Fruit fly (Drosophila melanogaster) whole organism, embryonic: ENCODE measurements around the gene CG11309.
A peak's percentile ranks its signal among the peaks of the same experiment; 100 is the strongest.

Experiments
- Atf6 ChIP-seq: fragments of 200-800 bp; sonication (Bioruptor generic); IDR thresholded peaks from 2 replicates; pipeline ENCODE4 v1.3.6; 2022; ENCODE audit warnings: missing biosample characterization, missing genetic modification characterization
- B-H1 ChIP-seq: fragments of 200-800 bp; sonication (Bioruptor generic); IDR thresholded peaks from 3 replicates; pipeline ENCODE4 v1.3.6; 2022; ENCODE audit warnings: missing biosample characterization, missing genetic modification characterization
- CG18599 ChIP-seq: fragments of 200-800 bp; sonication (Bioruptor generic); optimal IDR thresholded peaks from 3 replicates; lab custom pipeline; 2017; ENCODE audit warnings: missing biosample characterization, missing genetic modification characterization, mild to moderate bottlenecking, moderate library complexity, missing genetic modification reagents
- CG18764 ChIP-seq: fragments of 200-800 bp; sonication (Bioruptor generic); optimal IDR thresholded peaks from 3 replicates; lab custom pipeline; 2016; ENCODE audit warnings: missing biosample characterization, missing genetic modification characterization
- CG2129 ChIP-seq: fragments of 200-800 bp; sonication (Bioruptor generic); IDR thresholded peaks from 2 replicates; pipeline ENCODE4 v1.3.6; 2022; ENCODE audit warnings: missing biosample characterization, missing genetic modification characterization; ENCODE audit not compliant: partially characterized antibody
- CG2712 ChIP-seq: fragments of 200-800 bp; optimal IDR thresholded peaks from 3 replicates; lab custom pipeline; 2019; ENCODE audit warnings: missing biosample characterization, mild to moderate bottlenecking, missing genetic modification characterization, moderate library complexity
- CG3163 ChIP-seq: fragments of 200-800 bp; sonication (Bioruptor generic); optimal IDR thresholded peaks from 3 replicates; lab custom pipeline; 2016; ENCODE audit warnings: missing biosample characterization, missing genetic modification characterization
- CG33213 ChIP-seq: fragments of 200-800 bp; sonication (Bioruptor generic); optimal IDR thresholded peaks from 3 replicates; lab custom pipeline; 2016; ENCODE audit warnings: missing biosample characterization, missing genetic modification characterization
- CG34422 ChIP-seq: fragments of 200-800 bp; sonication (Bioruptor generic); IDR thresholded peaks from 3 replicates; pipeline ENCODE4 v1.3.6; 2022; ENCODE audit warnings: missing biosample characterization, missing genetic modification characterization
- CG7839 ChIP-seq: fragments of 200-800 bp; sonication (Bioruptor generic); optimal IDR thresholded peaks from 3 replicates; lab custom pipeline; 2018; ENCODE audit warnings: missing biosample characterization, mild to moderate bottlenecking, missing genetic modification characterization, moderate library complexity
- CG9932 ChIP-seq: fragments of 200-800 bp; sonication (Bioruptor generic); IDR thresholded peaks from 2 replicates; pipeline ENCODE4 v1.3.6; 2022; ENCODE audit warnings: missing biosample characterization, missing genetic modification characterization
- CTCF ChIP-seq: fragments of 200-800 bp; sonication (Bioruptor generic); optimal IDR thresholded peaks from 2 replicates; lab custom pipeline; 2017; ENCODE audit warnings: missing biosample characterization, mild to moderate bottlenecking, missing genetic modification characterization, moderate library complexity
- Dad ChIP-seq: fragments of 200-800 bp; sonication (Bioruptor generic); optimal IDR thresholded peaks from 3 replicates; lab custom pipeline; 2016; ENCODE audit warnings: missing biosample characterization, missing genetic modification characterization
- H2.0 ChIP-seq: fragments of 200-800 bp; sonication (Bioruptor generic); IDR thresholded peaks from 2 replicates; pipeline ENCODE4 v1.3.6; 2022; ENCODE audit warnings: missing biosample characterization, missing genetic modification characterization
- Max ChIP-seq: fragments of 200-800 bp; sonication (Bioruptor generic); optimal IDR thresholded peaks from 2 replicates; lab custom pipeline; 2016; ENCODE audit warnings: missing biosample characterization, mild to moderate bottlenecking, missing genetic modification characterization
- Myb ChIP-seq: fragments of 200-800 bp; sonication (Bioruptor generic); optimal IDR thresholded peaks from 2 replicates; lab custom pipeline; 2016; ENCODE audit warnings: missing biosample characterization, missing genetic modification characterization
- NC2α ChIP-seq: fragments of 200-800 bp; sonication (Bioruptor generic); optimal IDR thresholded peaks from 2 replicates; lab custom pipeline; 2016; ENCODE audit warnings: missing biosample characterization, missing genetic modification characterization
- Scr ChIP-seq: fragments of 200-800 bp; sonication (Bioruptor generic); IDR thresholded peaks from 2 replicates; pipeline ENCODE4 v1.3.6; 2022; ENCODE audit warnings: missing biosample characterization, missing genetic modification characterization; ENCODE audit not compliant: partially characterized antibody
- Sin3A ChIP-seq: fragments of >200 bp; optimal IDR thresholded peaks from 2 replicates; lab custom pipeline; 2018
- Sox102F ChIP-seq: fragments of 200-800 bp; sonication (Bioruptor generic); optimal IDR thresholded peaks from 2 replicates; lab custom pipeline; 2018; ENCODE audit warnings: missing biosample characterization, mild to moderate bottlenecking, missing genetic modification characterization, moderate library complexity
- Sry-δ ChIP-seq: fragments of 200-800 bp; sonication (Bioruptor generic); optimal IDR thresholded peaks from 2 replicates; lab custom pipeline; 2016; ENCODE audit warnings: missing biosample characterization, missing genetic modification characterization
- Ssrp ChIP-seq: fragments of 200-800 bp; sonication (Bioruptor generic); optimal IDR thresholded peaks from 2 replicates; lab custom pipeline; 2018; ENCODE audit warnings: missing biosample characterization, mild to moderate bottlenecking, missing genetic modification characterization, moderate library complexity
- Trl ChIP-seq, 3 experiments: fragments of >200 bp in 2 of 3; fragments of 200-800 bp in 1 of 3; sonication (Bioruptor generic) in 1 of 3; optimal IDR thresholded peaks; 2 replicates in 1 of 3; 3 replicates in 2 of 3; lab custom pipeline; 2016 to 2017; ENCODE audit warnings: missing biosample characterization in 1 of 3, missing genetic modification characterization in 1 of 3
- Vsx1 ChIP-seq: fragments of 200-800 bp; sonication (Bioruptor generic); optimal IDR thresholded peaks from 2 replicates; lab custom pipeline; 2017; ENCODE audit warnings: missing biosample characterization, mild to moderate bottlenecking, missing genetic modification characterization, missing genetic modification reagents
- abd-A ChIP-seq: fragments of 200-800 bp; sonication (Bioruptor generic); optimal IDR thresholded peaks from 3 replicates; lab custom pipeline; 2019; ENCODE audit warnings: missing biosample characterization, mild to moderate bottlenecking, missing genetic modification characterization, moderate library complexity
- amos ChIP-seq: fragments of 200-800 bp; sonication (Bioruptor generic); IDR thresholded peaks from 2 replicates; pipeline ENCODE4 v1.3.6; 2022; ENCODE audit warnings: missing biosample characterization, missing genetic modification characterization; ENCODE audit not compliant: partially characterized antibody
- bab2 ChIP-seq: fragments of 200-800 bp; sonication (Bioruptor generic); optimal IDR thresholded peaks from 2 replicates; lab custom pipeline; 2016; ENCODE audit warnings: missing biosample characterization, missing genetic modification characterization
- chinmo ChIP-seq: fragments of 200-800 bp; sonication (Bioruptor generic); IDR thresholded peaks from 4 replicates; pipeline ENCODE4 v1.3.6; 2022; ENCODE audit warnings: missing biosample characterization, missing genetic modification characterization; ENCODE audit not compliant: partially characterized antibody
- da ChIP-seq: fragments of 200-800 bp; sonication (Bioruptor generic); optimal IDR thresholded peaks from 2 replicates; lab custom pipeline; 2016; ENCODE audit warnings: missing biosample characterization, missing genetic modification characterization
- gro ChIP-seq: fragments of 200-800 bp; sonication (Bioruptor generic); optimal IDR thresholded peaks from 2 replicates; lab custom pipeline; 2016; ENCODE audit warnings: missing biosample characterization, missing genetic modification characterization
- hbn ChIP-seq: fragments of 200-800 bp; sonication (Bioruptor generic); IDR thresholded peaks from 2 replicates; pipeline ENCODE4 v1.3.6; 2022; ENCODE audit warnings: missing biosample characterization, missing genetic modification characterization; ENCODE audit not compliant: partially characterized antibody
- her ChIP-seq: fragments of 200-800 bp; sonication (Bioruptor generic); optimal IDR thresholded peaks from 2 replicates; lab custom pipeline; 2016; ENCODE audit warnings: missing biosample characterization, missing genetic modification characterization
- inv ChIP-seq: fragments of 200-800 bp; sonication (Bioruptor generic); IDR thresholded peaks from 2 replicates; pipeline ENCODE4 v1.3.6; 2022; ENCODE audit warnings: missing biosample characterization, missing genetic modification characterization; ENCODE audit not compliant: partially characterized antibody
- mld ChIP-seq: fragments of 200-800 bp; sonication (Bioruptor generic); IDR thresholded peaks from 3 replicates; pipeline ENCODE4 v1.3.6; 2022; ENCODE audit warnings: missing biosample characterization, missing genetic modification characterization; ENCODE audit not compliant: partially characterized antibody
- onecut ChIP-seq: fragments of 200-800 bp; sonication (Bioruptor generic); IDR thresholded peaks from 2 replicates; pipeline ENCODE4 v1.3.6; 2022; ENCODE audit warnings: missing biosample characterization, missing genetic modification characterization
- phol ChIP-seq: fragments of 200-800 bp; sonication (Bioruptor generic); optimal IDR thresholded peaks from 3 replicates; lab custom pipeline; 2018; ENCODE audit warnings: missing biosample characterization, mild to moderate bottlenecking, missing genetic modification characterization, moderate library complexity
- seq ChIP-seq: fragments of 200-800 bp; sonication (Bioruptor generic); IDR thresholded peaks from 2 replicates; pipeline ENCODE4 v1.3.6; 2022; ENCODE audit warnings: missing biosample characterization, missing genetic modification characterization
- sim ChIP-seq: fragments of 200-800 bp; sonication (Bioruptor generic); IDR thresholded peaks from 2 replicates; pipeline ENCODE4 v1.3.6; 2022; ENCODE audit warnings: missing biosample characterization, missing genetic modification characterization
- sna ChIP-seq: fragments of 200-800 bp; sonication (Bioruptor generic); IDR thresholded peaks from 2 replicates; pipeline ENCODE4 v1.3.6; 2022; ENCODE audit warnings: missing biosample characterization, missing genetic modification characterization; ENCODE audit not compliant: partially characterized antibody
- tll ChIP-seq, 2 experiments: fragments of 200-800 bp in 1 of 2; fragments of >200 bp in 1 of 2; sonication (Bioruptor generic) in 1 of 2; optimal IDR thresholded peaks; 2 replicates each; lab custom pipeline; 2017 to 2019; ENCODE audit warnings: missing biosample characterization in 2 of 2, missing genetic modification characterization in 2 of 2, mild to moderate bottlenecking in 1 of 2, moderate library complexity in 1 of 2
- trem ChIP-seq: fragments of 200-800 bp; optimal IDR thresholded peaks from 3 replicates; lab custom pipeline; 2019; ENCODE audit warnings: missing biosample characterization, mild to moderate bottlenecking, missing genetic modification characterization, moderate library complexity
- wdn ChIP-seq: fragments of 200-800 bp; sonication (Bioruptor generic); IDR thresholded peaks from 2 replicates; pipeline ENCODE4 v1.3.6; 2022; ENCODE audit warnings: missing biosample characterization, missing genetic modification characterization

CG11309 gene

dm6 chr3L:21319313-21319907 lies 15.0 kb upstream of the CG11309 start:
- TF ChIP-seq CG3163 (peak; percentile 78), Ssrp (tag; lab: Kevin White, UChicago) (no peak), CG18599 (GFP tag; lab: Kevin White, UChicago) (peak; percentile 57), Trl (optimal IDR thresholded peaks at IDR 0.05; lab: Kevin White, UChicago) (peak; percentile 54 to 80), Trl (GFP tag; optimal IDR thresholded peaks at IDR 0.05; lab: Kevin White, UChicago) (no peak), abd-A (peak; percentile 89)

DNA sequence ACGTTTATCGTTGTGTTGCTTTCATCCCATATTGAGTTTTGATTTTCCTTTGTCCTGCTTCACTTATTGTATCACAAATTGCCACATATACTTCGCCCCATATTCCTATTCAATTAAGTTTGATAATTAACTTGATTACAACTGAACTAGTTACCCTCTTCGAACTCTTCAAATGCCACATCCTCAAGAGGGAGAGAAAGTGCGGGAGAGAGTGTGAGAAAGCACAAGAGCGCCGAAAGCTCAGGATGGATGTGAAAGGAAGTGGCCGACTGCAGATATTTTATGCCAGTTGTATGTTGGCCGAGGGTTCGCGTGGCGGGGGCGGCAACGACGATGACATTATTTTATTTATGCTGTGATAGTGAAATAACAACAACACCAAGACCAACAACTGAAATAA lies 14.0 kb upstream of the CG11309 start, which contains the start of gene Rab26:
Gene Rab26 (plus strand): TSS at position 301 of the 400 bp plus-strand sequence.
- TF ChIP-seq Trl (optimal IDR thresholded peaks at IDR 0.05; lab: Kevin White, UChicago) (peak; percentile 13 to 30), Trl (GFP tag; optimal IDR thresholded peaks at IDR 0.05; lab: Kevin White, UChicago) (no peak), chinmo (GFP tag; lab: Robert Waterston, UW) (0 out of 4 replicates have a peak, but pooled peaks have one; percentile 12), seq (GFP tag; lab: Robert Waterston, UW) (peak; percentile 15; the same call in 1 of the 2 replicates), sim (GFP tag; lab: Robert Waterston, UW) (0 out of 2 replicates have a peak, but pooled peaks have one; percentile 29), trem (tag; lab: Kevin White, UChicago) (no peak), Sox102F (no peak)
- TF ChIP-seq, all 482 proteins: peak for 4

DNA sequence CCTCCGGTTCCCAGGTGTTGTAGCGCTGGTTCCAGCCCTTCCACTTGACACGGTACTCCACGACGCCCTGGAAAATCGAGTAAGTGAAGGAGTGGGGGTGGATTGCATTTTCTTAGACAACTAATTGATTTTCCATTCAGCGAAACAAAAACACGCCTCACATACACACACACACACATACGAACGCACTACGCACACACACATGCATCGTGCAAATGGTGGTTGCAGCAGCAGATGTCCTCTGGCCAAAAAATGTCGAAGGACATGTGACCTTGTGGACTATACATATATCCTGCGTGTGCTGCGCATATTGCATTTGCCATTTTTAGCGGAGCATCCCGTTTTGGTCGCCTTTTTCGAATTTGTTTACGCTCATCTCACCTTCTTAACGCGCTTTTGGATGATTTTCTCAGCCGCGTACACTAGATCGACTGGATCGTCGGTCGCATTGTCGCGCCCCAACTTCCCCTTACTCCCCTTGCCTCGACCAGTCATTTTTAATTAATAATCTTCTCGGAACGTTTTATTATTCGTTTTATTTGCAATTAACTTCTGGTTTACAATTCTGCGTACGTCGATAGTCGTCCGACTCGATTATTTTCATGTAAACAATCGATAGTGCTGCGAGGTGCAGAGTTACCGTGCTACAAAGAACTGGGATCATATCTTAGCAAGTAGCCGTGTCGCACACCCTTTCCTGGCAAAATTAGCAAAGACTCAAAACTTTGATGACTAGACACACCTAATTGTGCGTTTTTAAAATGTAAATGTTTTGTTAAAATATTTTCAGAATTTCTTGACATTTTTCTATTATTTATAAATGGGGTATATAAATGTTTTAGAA lies 13.2 kb upstream of the CG11309 start, which contains the start of gene Pc:
Gene Pc (minus strand): TSS at position 605 of the 844 bp plus-strand sequence.
- peak; percentile 81 for TF ChIP-seq Scr (GFP tag; lab: Robert Waterston, UW)
- peak; percentile 63 for TF ChIP-seq gro (GFP tag; lab: Kevin White, UChicago)
- peak; percentile 6 for TF ChIP-seq CG18764
- TF ChIP-seq onecut (GFP tag; lab: Robert Waterston, UW): peak; percentile 18; the same call in 1 of the 2 replicates
- peak; percentile 0 for TF ChIP-seq da
- peak in 1 of 2 experiments; percentile 46 for TF ChIP-seq tll (GFP tag; optimal IDR thresholded peaks at IDR 0.05; lab: Kevin White, UChicago)
- peak; percentile 9 for TF ChIP-seq CG7839
- no peak; the same call in 1 of the 2 replicates for TF ChIP-seq seq (GFP tag; lab: Robert Waterston, UW)
- peak; percentile 86 for TF ChIP-seq Sry-δ (GFP tag; lab: Kevin White, UChicago)
- TF ChIP-seq inv: peak; percentile 83
- peak; percentile 15 for TF ChIP-seq abd-A
- TF ChIP-seq H2.0 (GFP tag; lab: Robert Waterston, UW): no peak
- peak; percentile 73 for TF ChIP-seq Myb
- TF ChIP-seq Max (GFP tag; lab: Kevin White, UChicago): peak; percentile 30
- TF ChIP-seq bab2 (GFP tag; lab: Kevin White, UChicago): no peak
- no peak for TF ChIP-seq B-H1 (GFP tag; lab: Robert Waterston, UW)
- TF ChIP-seq hbn (GFP tag; lab: Robert Waterston, UW): peak; percentile 65
- peak; percentile 92 for TF ChIP-seq amos
- TF ChIP-seq CTCF (GFP tag; lab: Kevin White, UChicago): peak; percentile 72
- TF ChIP-seq CG2129: peak; percentile 60
- TF ChIP-seq CG9932: peak; percentile 46
- peak; percentile 1 for TF ChIP-seq Dad
- TF ChIP-seq sna (GFP tag; lab: Robert Waterston, UW): peak; percentile 53; the same call in 1 of the 2 replicates
- no peak for TF ChIP-seq Atf6 (GFP tag; lab: Robert Waterston, UW)
- peak; percentile 12 for TF ChIP-seq her (GFP tag; lab: Kevin White, UChicago)
- peak; percentile 16 for TF ChIP-seq Vsx1 (GFP tag; lab: Kevin White, UChicago)
- TF ChIP-seq CG33213: peak; percentile 78
- TF ChIP-seq mld (GFP tag; lab: Robert Waterston, UW): peak; percentile 65; the same call in 1 of the 3 replicates
- TF ChIP-seq Sin3A (lab: Kevin White, UChicago): peak; percentile 65
- TF ChIP-seq NC2α (GFP tag; lab: Kevin White, UChicago): no peak
- TF ChIP-seq CG34422 (GFP tag; lab: Robert Waterston, UW): peak; percentile 51; the same call in 1 of the 3 replicates
- TF ChIP-seq phol (tag; lab: Kevin White, UChicago): peak; percentile 47
- peak; percentile 79 for TF ChIP-seq CG2712 (tag; lab: Kevin White, UChicago)
- peak; percentile 26; the same call in 1 of the 2 replicates for TF ChIP-seq wdn (GFP tag; lab: Robert Waterston, UW)
